Worm (Caenorhabditis elegans): ENCODE data around the gene rpc-25.

rpc-25 gene

DNA sequence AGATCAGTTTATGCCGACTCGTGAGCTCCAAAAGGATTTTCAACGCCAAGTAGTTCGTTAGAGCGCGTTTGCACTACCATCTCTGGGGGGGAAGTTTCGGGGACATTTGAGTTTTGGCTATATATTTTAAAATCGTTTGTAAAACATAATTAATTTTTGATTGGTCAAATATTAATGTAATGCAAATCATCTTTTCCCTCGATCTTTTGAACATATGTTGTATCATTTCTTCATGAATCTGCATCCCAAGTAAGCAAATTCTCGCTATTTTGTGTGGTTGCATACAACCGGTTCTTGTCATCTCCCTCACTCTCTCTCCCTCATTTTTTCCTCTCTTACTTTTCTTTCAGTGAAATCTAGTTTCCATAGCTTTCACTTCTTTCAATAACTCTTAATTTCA, 28.2 kb downstream of the rpc-25 start (continued):
- no peak for TF ChIP-seq C38D4.7 (GFP tag; optimal IDR thresholded peaks at IDR 0.05)
- peak; percentile 85 for TF ChIP-seq ref-2 (tag; optimal IDR thresholded peaks at IDR 0.05)
- peak; percentile 75 for TF ChIP-seq tbx-2 (tag; optimal IDR thresholded peaks at IDR 0.05)
- TF ChIP-seq eyg-1 (tag; optimal IDR thresholded peaks at IDR 0.05): no peak
- TF ChIP-seq K02D7.2 (tag; optimal IDR thresholded peaks at IDR 0.05): no peak
- TF ChIP-seq Y22D7AL.16 (tag; optimal IDR thresholded peaks at IDR 0.05): no peak
- no peak for TF ChIP-seq hlh-6 (tag; optimal IDR thresholded peaks at IDR 0.05)
- TF ChIP-seq pag-3 (tag; optimal IDR thresholded peaks at IDR 0.05; ENCODE audit: borderline replicate concordance): no peak
- TF ChIP-seq pros-1 (tag; optimal IDR thresholded peaks at IDR 0.05): no peak
- TF ChIP-seq unc-3 (GFP tag; conservative IDR thresholded peaks at IDR 0.05): no peak
- no peak for TF ChIP-seq unc-3 (tag; optimal IDR thresholded peaks at IDR 0.05)
- TF ChIP-seq unc-55 (GFP tag; optimal IDR thresholded peaks at IDR 0.05): no peak
- TF ChIP-seq ceh-24 (tag; optimal IDR thresholded peaks at IDR 0.05): no peak
- TF ChIP-seq ceh-48 (tag; optimal IDR thresholded peaks at IDR 0.05): peak; percentile 37
- peak; percentile 19 for TF ChIP-seq unc-42 (tag; optimal IDR thresholded peaks at IDR 0.05)
- no peak for TF ChIP-seq fkh-6 (tag; optimal IDR thresholded peaks at IDR 0.05)
- TF ChIP-seq tbx-7 (tag; optimal IDR thresholded peaks at IDR 0.05): peak; percentile 71
- no peak for TF ChIP-seq pha-2 (tag; optimal IDR thresholded peaks at IDR 0.05)
- no peak for TF ChIP-seq hlh-30 (tag; optimal IDR thresholded peaks at IDR 0.05; ENCODE audit: insufficient read depth)
- TF ChIP-seq pha-4 (tag; optimal IDR thresholded peaks at IDR 0.05): no peak
- TF ChIP-seq gmeb-2 (tag; optimal IDR thresholded peaks at IDR 0.05): no peak
- TF ChIP-seq mec-3 (tag; optimal IDR thresholded peaks at IDR 0.05; ENCODE audit: borderline replicate concordance): no peak
- TF ChIP-seq C08G9.2 (tag; optimal IDR thresholded peaks at IDR 0.05): peak; percentile 77
- TF ChIP-seq ceh-34 (tag; optimal IDR thresholded peaks at IDR 0.05): peak; percentile 67

DNA sequence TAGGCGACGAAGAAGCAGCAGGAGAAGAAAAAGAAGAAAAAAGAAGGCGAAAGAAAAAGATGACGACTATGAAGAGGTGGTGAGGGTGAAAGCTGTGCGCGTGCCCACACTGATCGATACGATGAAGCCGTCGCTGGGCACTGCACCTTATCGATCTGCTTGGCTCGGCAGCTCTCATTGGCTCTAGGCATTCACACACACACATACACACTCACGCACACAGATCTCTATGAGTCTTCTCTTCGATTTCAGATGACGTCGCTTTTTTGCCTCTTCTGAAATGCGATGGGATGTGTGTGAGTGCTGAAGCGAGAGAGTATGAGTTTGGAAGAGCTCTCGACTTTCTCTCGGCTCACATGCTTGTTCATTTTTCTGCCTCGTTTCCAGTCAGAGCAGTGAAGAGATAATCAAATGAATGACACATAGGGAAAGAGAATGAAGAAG, 31.7 kb downstream of the rpc-25 start:
- TF ChIP-seq hlh-30 (tag; optimal IDR thresholded peaks at IDR 0.05; ENCODE audit: insufficient read depth): peak; percentile 66
- no peak for TF ChIP-seq hlh-15 (tag; optimal IDR thresholded peaks at IDR 0.05)
- peak; percentile 37 for TF ChIP-seq tbx-2 (tag; optimal IDR thresholded peaks at IDR 0.05)
- TF ChIP-seq unc-3 (GFP tag; conservative IDR thresholded peaks at IDR 0.05): no peak
- TF ChIP-seq unc-3 (tag; optimal IDR thresholded peaks at IDR 0.05): peak; percentile 32
- TF ChIP-seq nfya-1 (tag; optimal IDR thresholded peaks at IDR 0.05): peak; percentile 96
- peak; percentile 24 for TF ChIP-seq ceh-34 (tag; optimal IDR thresholded peaks at IDR 0.05)
- peak; percentile 82 for TF ChIP-seq ceh-31 (tag; optimal IDR thresholded peaks at IDR 0.05)
- TF ChIP-seq dmd-4 (tag; optimal IDR thresholded peaks at IDR 0.05; ENCODE audit: borderline replicate concordance): no peak
- TF ChIP-seq fkh-6 (tag; optimal IDR thresholded peaks at IDR 0.05): no peak
- TF ChIP-seq ceh-19 (GFP tag; optimal IDR thresholded peaks at IDR 0.05): peak; percentile 31
- TF ChIP-seq ceh-45 (GFP tag; IDR thresholded peaks at IDR 0.05): no peak
- peak; percentile 99 for TF ChIP-seq ceh-48 (tag; optimal IDR thresholded peaks at IDR 0.05)
- TF ChIP-seq unc-42 (tag; optimal IDR thresholded peaks at IDR 0.05): peak; percentile 96
- TF ChIP-seq ceh-14 (tag; optimal IDR thresholded peaks at IDR 0.05): peak; percentile 83
- TF ChIP-seq nhr-11 (tag; optimal IDR thresholded peaks at IDR 0.05): no peak
- peak; percentile 41 for TF ChIP-seq ceh-18 (tag; optimal IDR thresholded peaks at IDR 0.05)

DNA sequence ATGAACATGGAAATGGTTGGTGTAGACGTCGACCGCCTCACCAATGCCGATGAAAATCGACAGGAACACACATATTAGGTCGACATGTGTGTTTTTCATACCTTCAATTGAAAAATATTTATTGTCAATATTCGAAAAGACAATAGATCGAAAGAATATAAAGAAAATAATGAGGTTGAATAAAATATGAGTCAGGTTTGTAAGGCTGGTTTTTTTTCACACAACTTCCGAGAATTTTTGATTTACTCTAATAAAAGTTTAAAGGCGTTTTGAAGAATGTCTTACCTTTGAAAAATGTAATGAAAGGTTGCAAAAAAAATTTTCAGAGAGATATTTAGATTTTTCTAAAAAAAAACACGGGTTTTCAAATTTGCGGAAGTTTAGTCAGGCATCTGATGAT, 32.7 kb downstream of the rpc-25 start, which contains the start of gene egl-3:
Gene egl-3 (minus strand): TSS at position 101 of the 400 bp plus-strand sequence.
- TF ChIP-seq ceh-19 (GFP tag; optimal IDR thresholded peaks at IDR 0.05) (no peak), hlh-8 (tag; optimal IDR thresholded peaks at IDR 0.05) (no peak), ceh-6 (GFP tag; optimal IDR thresholded peaks at IDR 0.05) (no peak), K09A11.1 (tag; optimal IDR thresholded peaks at IDR 0.05; ENCODE audit: insufficient read depth) (no peak), fax-1 (tag; optimal IDR thresholded peaks at IDR 0.05) (no peak), tbx-7 (tag; optimal IDR thresholded peaks at IDR 0.05) (no peak), fkh-10 (GFP tag; optimal IDR thresholded peaks at IDR 0.05) (no peak), ztf-16 (tag; optimal IDR thresholded peaks at IDR 0.05) (no peak), pqm-1 (tag; optimal IDR thresholded peaks at IDR 0.05) (no peak), C08G9.2 (tag; optimal IDR thresholded peaks at IDR 0.05) (no peak)
